Worm (Caenorhabditis elegans): Measurements from ENCODE around the gene C49G7.12.

DNA sequence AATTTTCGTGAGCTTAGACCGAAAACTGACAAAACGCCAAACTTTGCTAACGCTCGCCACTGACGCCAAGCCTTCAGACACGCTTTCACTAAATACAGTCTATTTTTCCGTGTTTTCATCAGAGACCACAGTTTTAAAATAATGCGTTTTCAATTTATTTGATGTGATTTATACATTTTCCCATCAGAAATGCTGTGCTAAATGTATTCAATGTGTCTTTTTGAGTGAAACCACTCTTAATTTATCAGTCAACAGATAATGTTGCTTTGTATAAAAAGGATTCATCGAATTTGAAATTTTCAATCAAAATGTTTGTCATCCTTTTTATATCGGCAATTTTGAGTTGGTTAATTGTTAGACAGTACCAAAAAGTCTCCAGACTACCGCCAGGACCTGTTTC lies 6.9 kb upstream of the C49G7.12 start, which contains the start of gene cyp-35A4:
- TF ChIP-seq fkh-10 (GFP tag; optimal IDR thresholded peaks at IDR 0.05) (no peak), egl-27 (tag; optimal IDR thresholded peaks at IDR 0.05) (no peak), fos-1 (tag; optimal IDR thresholded peaks at IDR 0.05) (no peak)

Measured in whole organism, L4 larva.